1 fruit fly cellular context compared by ENCODE assay signal in genomic region chr3L:1794943-1795696, dm6.
TF ChIP-seq lines count a peak whose summit lies in the region.

alpha-Spec (minus strand) TSS chr3L:1795328.
dlt (minus strand) TSS chr3L:1795328.
Cdc37 (plus strand) TSS chr3L:1795392.

TF ChIP-seq in whole organism, embryonic, 481 proteins besides CTCF, POLR2A, EP300 and RAD21 (continued from another document and continues in another):
- TF ChIP-seq CG2875 (GFP tag; optimal IDR thresholded peaks at IDR 0.05; lab: Kevin White, UChicago) = peak; percentile 34
- TF ChIP-seq fd102C (GFP tag; optimal IDR thresholded peaks at IDR 0.05; lab: Kevin White, UChicago) = no peak
- TF ChIP-seq CG17612 (GFP tag; IDR thresholded peaks at IDR 0.05; lab: Robert Waterston, UW) = no peak
- no peak for TF ChIP-seq Eip74EF (GFP tag; optimal IDR thresholded peaks at IDR 0.05; lab: Kevin White, UChicago)
- no peak for TF ChIP-seq CG11723 (GFP tag; optimal IDR thresholded peaks at IDR 0.05; lab: Kevin White, UChicago)
- TF ChIP-seq CG33213 (GFP tag; optimal IDR thresholded peaks at IDR 0.05; lab: Kevin White, UChicago) = peak; percentile 59
- TF ChIP-seq run (tag; optimal IDR thresholded peaks at IDR 0.05; lab: Kevin White, UChicago) = no peak
- TF ChIP-seq CG17359 (tag; optimal IDR thresholded peaks at IDR 0.05; lab: Kevin White, UChicago) = peak; percentile 20
- peak; percentile 78 for TF ChIP-seq CG14710 (tag; optimal IDR thresholded peaks at IDR 0.05; lab: Kevin White, UChicago)
- peak; percentile 4 for TF ChIP-seq chn (GFP tag; optimal IDR thresholded peaks at IDR 0.05; lab: Kevin White, UChicago)
- TF ChIP-seq CG2889 (GFP tag; IDR thresholded peaks at IDR 0.05; lab: Robert Waterston, UW) = no peak
- no peak for TF ChIP-seq wdn (GFP tag; IDR thresholded peaks at IDR 0.05; lab: Robert Waterston, UW)
- no peak for TF ChIP-seq Chrac-16 (GFP tag; optimal IDR thresholded peaks at IDR 0.05; lab: Kevin White, UChicago)
- peak; percentile 68 for TF ChIP-seq CG13624 (GFP tag; optimal IDR thresholded peaks at IDR 0.05; lab: Kevin White, UChicago)
- peak; percentile 1 for TF ChIP-seq CG10979 (tag; optimal IDR thresholded peaks at IDR 0.05; lab: Kevin White, UChicago)
- no peak for TF ChIP-seq CG11398 (GFP tag; optimal IDR thresholded peaks at IDR 0.05; lab: Kevin White, UChicago)
- TF ChIP-seq CG7839 (tag; optimal IDR thresholded peaks at IDR 0.05; lab: Kevin White, UChicago) = no peak
- peak; percentile 1 for TF ChIP-seq CG2120 (GFP tag; optimal IDR thresholded peaks at IDR 0.05; lab: Kevin White, UChicago)
- no peak for TF ChIP-seq jing (GFP tag; optimal IDR thresholded peaks at IDR 0.05; lab: Kevin White, UChicago)
- no peak for TF ChIP-seq CG8765 (GFP tag; IDR thresholded peaks at IDR 0.05; lab: Robert Waterston, UW)
- TF ChIP-seq Poxn (GFP tag; IDR thresholded peaks at IDR 0.05; lab: Robert Waterston, UW) = no peak
- no peak for TF ChIP-seq salm (tag; optimal IDR thresholded peaks at IDR 0.05; lab: Kevin White, UChicago)
- peak; percentile 39 for TF ChIP-seq hkb (optimal IDR thresholded peaks at IDR 0.05; lab: Kevin White, UChicago)
- no peak for TF ChIP-seq hkb (GFP tag; IDR thresholded peaks at IDR 0.05; lab: Robert Waterston, UW)
- no peak for TF ChIP-seq CG16779 (GFP tag; IDR thresholded peaks at IDR 0.05; lab: Robert Waterston, UW)
- TF ChIP-seq CG1024 (GFP tag; IDR thresholded peaks at IDR 0.05; lab: Robert Waterston, UW) = no peak
- no peak for TF ChIP-seq CG12942 (GFP tag; optimal IDR thresholded peaks at IDR 0.05; lab: Kevin White, UChicago)
- TF ChIP-seq CG4707 (GFP tag; optimal IDR thresholded peaks at IDR 0.05; lab: Kevin White, UChicago) = no peak
- no peak for TF ChIP-seq Oli (tag; optimal IDR thresholded peaks at IDR 0.05; lab: Kevin White, UChicago)
- peak; percentile 17 for TF ChIP-seq CHES-1-like (GFP tag; optimal IDR thresholded peaks at IDR 0.05; lab: Kevin White, UChicago)
- no peak for TF ChIP-seq Spps (tag; optimal IDR thresholded peaks at IDR 0.05; lab: Kevin White, UChicago)
- TF ChIP-seq ftz-f1 (GFP tag; optimal IDR thresholded peaks at IDR 0.05; lab: Kevin White, UChicago) = no peak
- TF ChIP-seq Hr39 (optimal IDR thresholded peaks at IDR 0.05; lab: Kevin White, UChicago) = no peak
- no peak for TF ChIP-seq Trl (optimal IDR thresholded peaks at IDR 0.05; lab: Kevin White, UChicago)
- no peak for TF ChIP-seq Trl (GFP tag; optimal IDR thresholded peaks at IDR 0.05; lab: Kevin White, UChicago)
- no peak for TF ChIP-seq CG12744 (GFP tag; optimal IDR thresholded peaks at IDR 0.05; lab: Kevin White, UChicago)
- no peak for TF ChIP-seq peb (GFP tag; IDR thresholded peaks at IDR 0.05; lab: Robert Waterston, UW)
- TF ChIP-seq en (GFP tag; optimal IDR thresholded peaks at IDR 0.05; lab: Kevin White, UChicago) = no peak
- no peak for TF ChIP-seq CG7372 (GFP tag; IDR thresholded peaks at IDR 0.05; lab: Robert Waterston, UW)
- no peak for TF ChIP-seq Nf-YA (GFP tag; IDR thresholded peaks at IDR 0.05; lab: Robert Waterston, UW)
- no peak for TF ChIP-seq gt (GFP tag; IDR thresholded peaks at IDR 0.05; lab: Robert Waterston, UW)
- no peak for TF ChIP-seq tap (tag; optimal IDR thresholded peaks at IDR 0.05; lab: Kevin White, UChicago)
- TF ChIP-seq corto (GFP tag; optimal IDR thresholded peaks at IDR 0.05; lab: Kevin White, UChicago) = no peak
- TF ChIP-seq HLH4C (GFP tag; IDR thresholded peaks at IDR 0.05; lab: Robert Waterston, UW; ENCODE audit: partially characterized antibody) = peak; percentile 88
- peak; percentile 63 for TF ChIP-seq MESR4 (GFP tag; optimal IDR thresholded peaks at IDR 0.05; lab: Kevin White, UChicago)
- TF ChIP-seq ato (GFP tag; IDR thresholded peaks at IDR 0.05; lab: Robert Waterston, UW; ENCODE audit: partially characterized antibody) = peak; percentile 59
- TF ChIP-seq caup (GFP tag; optimal IDR thresholded peaks at IDR 0.05; lab: Kevin White, UChicago; ENCODE audit: severe bottlenecking) = no peak
- no peak for TF ChIP-seq CG8359 (GFP tag; optimal IDR thresholded peaks at IDR 0.05; lab: Kevin White, UChicago; ENCODE audit: borderline replicate concordance)
- no peak for TF ChIP-seq kah (GFP tag; optimal IDR thresholded peaks at IDR 0.05; lab: Kevin White, UChicago)
- TF ChIP-seq Hey (tag; optimal IDR thresholded peaks at IDR 0.05; lab: Kevin White, UChicago) = no peak
- no peak for TF ChIP-seq CG1529 (GFP tag; optimal IDR thresholded peaks at IDR 0.05; lab: Kevin White, UChicago)
- TF ChIP-seq MTF-1 (GFP tag; optimal IDR thresholded peaks at IDR 0.05; lab: Kevin White, UChicago; ENCODE audit: borderline replicate concordance) = peak; percentile 15
- TF ChIP-seq zfh1 (GFP tag; IDR thresholded peaks at IDR 0.05; lab: Robert Waterston, UW) = peak; percentile 26; the same call in 1 of the 3 replicates
- no peak for TF ChIP-seq dm (GFP tag; optimal IDR thresholded peaks at IDR 0.05; lab: Kevin White, UChicago)
- TF ChIP-seq inv (GFP tag; IDR thresholded peaks at IDR 0.05; lab: Robert Waterston, UW; ENCODE audit: partially characterized antibody) = peak; percentile 76
- no peak for TF ChIP-seq jumu (GFP tag; optimal IDR thresholded peaks at IDR 0.05; lab: Kevin White, UChicago)
- TF ChIP-seq sob (GFP tag; IDR thresholded peaks at IDR 0.05; lab: Robert Waterston, UW) = 0 out of 2 replicates have a peak, but pooled peaks have one; percentile 41
- peak; percentile 20 for TF ChIP-seq CG30403 (GFP tag; optimal IDR thresholded peaks at IDR 0.05; lab: Kevin White, UChicago)
- peak; percentile 80 for TF ChIP-seq CG16813 (GFP tag; IDR thresholded peaks at IDR 0.05; lab: Robert Waterston, UW; ENCODE audit: partially characterized antibody)
- TF ChIP-seq aop (GFP tag; IDR thresholded peaks at IDR 0.05; lab: Robert Waterston, UW) = no peak
- TF ChIP-seq cwo (GFP tag; optimal IDR thresholded peaks at IDR 0.05; lab: Kevin White, UChicago) = no peak
- peak; percentile 57; the same call in 1 of the 2 replicates for TF ChIP-seq chm (GFP tag; IDR thresholded peaks at IDR 0.05; lab: Robert Waterston, UW)
- TF ChIP-seq CG17802 (tag; optimal IDR thresholded peaks at IDR 0.05; lab: Kevin White, UChicago) = peak; percentile 62
- no peak for TF ChIP-seq Dfd (GFP tag; optimal IDR thresholded peaks at IDR 0.05; lab: Kevin White, UChicago)
- no peak for TF ChIP-seq CG10366 (GFP tag; IDR thresholded peaks at IDR 0.05; lab: Robert Waterston, UW)
- peak; percentile 82 for TF ChIP-seq unc-4 (GFP tag; IDR thresholded peaks at IDR 0.05; lab: Robert Waterston, UW; ENCODE audit: partially characterized antibody)
- TF ChIP-seq zf30C (GFP tag; optimal IDR thresholded peaks at IDR 0.05; lab: Kevin White, UChicago) = no peak
- TF ChIP-seq pum (GFP tag; optimal IDR thresholded peaks at IDR 0.05; lab: Kevin White, UChicago) = no peak
- TF ChIP-seq Rfx (GFP tag; IDR thresholded peaks at IDR 0.05; lab: Robert Waterston, UW) = peak; percentile 51
- peak; percentile 46 for TF ChIP-seq Deaf1 (tag; optimal IDR thresholded peaks at IDR 0.05; lab: Kevin White, UChicago)
- peak; percentile 9 for TF ChIP-seq CG8089 (GFP tag; optimal IDR thresholded peaks at IDR 0.05; lab: Kevin White, UChicago)
- no peak for TF ChIP-seq zfh2 (GFP tag; optimal IDR thresholded peaks at IDR 0.05; lab: Kevin White, UChicago)
- no peak for TF ChIP-seq Jarid2 (GFP tag; optimal IDR thresholded peaks at IDR 0.05; lab: Kevin White, UChicago)
- TF ChIP-seq tup (GFP tag; optimal IDR thresholded peaks at IDR 0.05; lab: Kevin White, UChicago) = no peak
- no peak for TF ChIP-seq ham (GFP tag; IDR thresholded peaks at IDR 0.05; lab: Robert Waterston, UW)
- TF ChIP-seq Taf1 (GFP tag; IDR thresholded peaks at IDR 0.05; lab: Robert Waterston, UW) = no peak
- no peak for TF ChIP-seq D19A (tag; optimal IDR thresholded peaks at IDR 0.05; lab: Kevin White, UChicago)
- TF ChIP-seq CG17328 (GFP tag; IDR thresholded peaks at IDR 0.05; lab: Robert Waterston, UW) = no peak
- no peak for TF ChIP-seq so (GFP tag; IDR thresholded peaks at IDR 0.05; lab: Robert Waterston, UW)
- TF ChIP-seq CG5953 (GFP tag; IDR thresholded peaks at IDR 0.05; lab: Robert Waterston, UW) = no peak
- no peak for TF ChIP-seq CG4360 (GFP tag; IDR thresholded peaks at IDR 0.05; lab: Robert Waterston, UW)
- TF ChIP-seq CG10462 (GFP tag; optimal IDR thresholded peaks at IDR 0.05; lab: Kevin White, UChicago) = no peak
- TF ChIP-seq CG18262 (tag; optimal IDR thresholded peaks at IDR 0.05; lab: Kevin White, UChicago) = peak; percentile 43
- TF ChIP-seq CG3995 (GFP tag; optimal IDR thresholded peaks at IDR 0.05; lab: Kevin White, UChicago) = peak; percentile 52
- no peak; the same call in 2 of the 3 replicates for TF ChIP-seq CG34422 (GFP tag; IDR thresholded peaks at IDR 0.05; lab: Robert Waterston, UW)
- TF ChIP-seq CG7271 (tag; optimal IDR thresholded peaks at IDR 0.05; lab: Kevin White, UChicago) = peak; percentile 54
- no peak for TF ChIP-seq CG11695 (GFP tag; IDR thresholded peaks at IDR 0.05; lab: Robert Waterston, UW)
- TF ChIP-seq CG6254 (GFP tag; optimal IDR thresholded peaks at IDR 0.05; lab: Kevin White, UChicago) = peak; percentile 72
- no peak for TF ChIP-seq C15 (GFP tag; IDR thresholded peaks at IDR 0.05; lab: Robert Waterston, UW)
- no peak for TF ChIP-seq CG11504 (tag; optimal IDR thresholded peaks at IDR 0.05; lab: Kevin White, UChicago)
- no peak for TF ChIP-seq lov (optimal IDR thresholded peaks at IDR 0.05; lab: Kevin White, UChicago)
- TF ChIP-seq lov (GFP tag; IDR thresholded peaks at IDR 0.05; lab: Robert Waterston, UW) = no peak
- no peak for TF ChIP-seq Antp (GFP tag; optimal IDR thresholded peaks at IDR 0.05; lab: Kevin White, UChicago)
- peak; percentile 70 for TF ChIP-seq CG17829 (tag; optimal IDR thresholded peaks at IDR 0.05; lab: Kevin White, UChicago)
- peak; percentile 16 for TF ChIP-seq Dip3 (GFP tag; optimal IDR thresholded peaks at IDR 0.05; lab: Kevin White, UChicago)
- no peak for TF ChIP-seq Adf1 (GFP tag; IDR thresholded peaks at IDR 0.05; lab: Robert Waterston, UW)
- no peak for TF ChIP-seq CG18599 (GFP tag; optimal IDR thresholded peaks at IDR 0.05; lab: Kevin White, UChicago)
- TF ChIP-seq CG2129 (GFP tag; IDR thresholded peaks at IDR 0.05; lab: Robert Waterston, UW; ENCODE audit: partially characterized antibody) = peak; percentile 38; the same call in 1 of the 2 replicates
- TF ChIP-seq CG17186 (GFP tag; optimal IDR thresholded peaks at IDR 0.05; lab: Kevin White, UChicago) = peak; percentile 77
- TF ChIP-seq Bgb (GFP tag; IDR thresholded peaks at IDR 0.05; lab: Robert Waterston, UW; ENCODE audit: partially characterized antibody) = peak; percentile 79
- TF ChIP-seq Usf (GFP tag; optimal IDR thresholded peaks at IDR 0.05; lab: Kevin White, UChicago) = no peak
- TF ChIP-seq CG14667 (GFP tag; IDR thresholded peaks at IDR 0.05; lab: Robert Waterston, UW) = no peak
- TF ChIP-seq chif (GFP tag; optimal IDR thresholded peaks at IDR 0.05; lab: Kevin White, UChicago) = peak in 1 of 2 experiments; percentile 32
- no peak for TF ChIP-seq Blimp-1 (GFP tag; optimal IDR thresholded peaks at IDR 0.05; lab: Kevin White, UChicago)
- no peak for TF ChIP-seq CG16815 (GFP tag; optimal IDR thresholded peaks at IDR 0.05; lab: Kevin White, UChicago)
- peak; percentile 41 for TF ChIP-seq mam (GFP tag; optimal IDR thresholded peaks at IDR 0.05; lab: Kevin White, UChicago)
- no peak for TF ChIP-seq CG6813 (GFP tag; optimal IDR thresholded peaks at IDR 0.05; lab: Kevin White, UChicago)
- no peak for TF ChIP-seq org-1 (GFP tag; optimal IDR thresholded peaks at IDR 0.05; lab: Kevin White, UChicago)
- no peak for TF ChIP-seq Doc2 (GFP tag; IDR thresholded peaks at IDR 0.05; lab: Robert Waterston, UW)
- TF ChIP-seq CG17385 (GFP tag; optimal IDR thresholded peaks at IDR 0.05; lab: Kevin White, UChicago) = no peak
- TF ChIP-seq amos (GFP tag; IDR thresholded peaks at IDR 0.05; lab: Robert Waterston, UW; ENCODE audit: partially characterized antibody) = peak; percentile 79
- peak; percentile 12 for TF ChIP-seq her (GFP tag; optimal IDR thresholded peaks at IDR 0.05; lab: Kevin White, UChicago)
- TF ChIP-seq scrt (GFP tag; optimal IDR thresholded peaks at IDR 0.05; lab: Kevin White, UChicago) = no peak
- TF ChIP-seq CG12769 (tag; optimal IDR thresholded peaks at IDR 0.05; lab: Kevin White, UChicago) = no peak
- TF ChIP-seq z (GFP tag; IDR thresholded peaks at IDR 0.05; lab: Robert Waterston, UW) = no peak
- no peak; the same call in 1 of the 2 replicates for TF ChIP-seq CG32767 (GFP tag; IDR thresholded peaks at IDR 0.05; lab: Robert Waterston, UW)
- no peak for TF ChIP-seq CG6854 (GFP tag; optimal IDR thresholded peaks at IDR 0.05; lab: Kevin White, UChicago)
- TF ChIP-seq sqz (GFP tag; optimal IDR thresholded peaks at IDR 0.05; lab: Kevin White, UChicago) = no peak
- peak; percentile 62; the same call in 1 of the 3 replicates for TF ChIP-seq mld (GFP tag; IDR thresholded peaks at IDR 0.05; lab: Robert Waterston, UW; ENCODE audit: partially characterized antibody)
- TF ChIP-seq CG4820 (GFP tag; optimal IDR thresholded peaks at IDR 0.05; lab: Kevin White, UChicago) = no peak
- peak; percentile 84 for TF ChIP-seq Dll (GFP tag; IDR thresholded peaks at IDR 0.05; lab: Robert Waterston, UW; ENCODE audit: partially characterized antibody)
- TF ChIP-seq da (GFP tag; optimal IDR thresholded peaks at IDR 0.05; lab: Kevin White, UChicago) = no peak
- TF ChIP-seq ranshi (GFP tag; IDR thresholded peaks at IDR 0.05; lab: Robert Waterston, UW) = no peak
- no peak for TF ChIP-seq bigmax (GFP tag; optimal IDR thresholded peaks at IDR 0.05; lab: Kevin White, UChicago)
- TF ChIP-seq insv (GFP tag; optimal IDR thresholded peaks at IDR 0.05; lab: Kevin White, UChicago) = peak in 1 of 2 experiments; percentile 4
- TF ChIP-seq CG6683 (GFP tag; optimal IDR thresholded peaks at IDR 0.05; lab: Kevin White, UChicago) = no peak
- peak; percentile 74 for TF ChIP-seq Opbp (GFP tag; IDR thresholded peaks at IDR 0.05; lab: Robert Waterston, UW; ENCODE audit: partially characterized antibody)
- no peak for TF ChIP-seq gsb-n (tag; optimal IDR thresholded peaks at IDR 0.05; lab: Kevin White, UChicago)
- no peak for TF ChIP-seq CG12155 (GFP tag; optimal IDR thresholded peaks at IDR 0.05; lab: Kevin White, UChicago)
- no peak for TF ChIP-seq lbe (GFP tag; optimal IDR thresholded peaks at IDR 0.05; lab: Kevin White, UChicago)
- peak; percentile 51; the same call in 1 of the 2 replicates for TF ChIP-seq seq (GFP tag; IDR thresholded peaks at IDR 0.05; lab: Robert Waterston, UW)
- TF ChIP-seq stwl (tag; optimal IDR thresholded peaks at IDR 0.05; lab: Kevin White, UChicago) = peak; percentile 1
- no peak for TF ChIP-seq CG5180 (GFP tag; optimal IDR thresholded peaks at IDR 0.05; lab: Kevin White, UChicago)
- peak; percentile 79 for TF ChIP-seq CG14860 (GFP tag; IDR thresholded peaks at IDR 0.05; lab: Robert Waterston, UW; ENCODE audit: partially characterized antibody)
